Fruit fly (Drosophila melanogaster): ENCODE data around the gene CG10561.

Gene CG10561

dm6 chr2L:19064706-19065105 is 49.5 kb upstream of the CG10561 start, which contains the start of gene CG17343 (continued):
- TF ChIP-seq tap (tag; optimal IDR thresholded peaks at IDR 0.05): no peak
- TF ChIP-seq Scr (GFP tag; IDR thresholded peaks at IDR 0.05; ENCODE audit: partially characterized antibody): peak; percentile 83
- peak; percentile 90 for TF ChIP-seq vnd (GFP tag; IDR thresholded peaks at IDR 0.05; ENCODE audit: partially characterized antibody)
- peak; percentile 87 for TF ChIP-seq CG13287 (GFP tag; IDR thresholded peaks at IDR 0.05; ENCODE audit: partially characterized antibody)
- TF ChIP-seq bbx (GFP tag; IDR thresholded peaks at IDR 0.05; ENCODE audit: partially characterized antibody): peak; percentile 95
- no peak for TF ChIP-seq PHDP (tag; optimal IDR thresholded peaks at IDR 0.05)
- no peak for TF ChIP-seq CG3838 (GFP tag; optimal IDR thresholded peaks at IDR 0.05)
- peak; percentile 46; the same call in 2 of the 3 replicates for TF ChIP-seq row (GFP tag; IDR thresholded peaks at IDR 0.05)
- no peak for TF ChIP-seq Pdp1 (GFP tag; optimal IDR thresholded peaks at IDR 0.05)
- peak; percentile 54 for TF ChIP-seq grn (GFP tag; optimal IDR thresholded peaks at IDR 0.05)
- TF ChIP-seq CG16813 (GFP tag; IDR thresholded peaks at IDR 0.05; ENCODE audit: partially characterized antibody): peak; percentile 87
- TF ChIP-seq Opbp (GFP tag; IDR thresholded peaks at IDR 0.05; ENCODE audit: partially characterized antibody): peak; percentile 91; the same call in 2 of the 3 replicates
- peak; percentile 94 for TF ChIP-seq CG14860 (GFP tag; IDR thresholded peaks at IDR 0.05; ENCODE audit: partially characterized antibody)
- peak; percentile 93; the same call in 3 of the 4 replicates for TF ChIP-seq chinmo (GFP tag; IDR thresholded peaks at IDR 0.05; ENCODE audit: partially characterized antibody)
- TF ChIP-seq YL-1 (GFP tag; optimal IDR thresholded peaks at IDR 0.05): peak; percentile 74
- TF ChIP-seq CG13624 (GFP tag; optimal IDR thresholded peaks at IDR 0.05): no peak
- TF ChIP-seq p53 (GFP tag; optimal IDR thresholded peaks at IDR 0.05): no peak
- TF ChIP-seq Dad (GFP tag; optimal IDR thresholded peaks at IDR 0.05): no peak
- no peak for TF ChIP-seq Abd-B (GFP tag; optimal IDR thresholded peaks at IDR 0.05)
- TF ChIP-seq CG17359 (tag; optimal IDR thresholded peaks at IDR 0.05): no peak
- no peak for TF ChIP-seq cwo (GFP tag; optimal IDR thresholded peaks at IDR 0.05)
- peak; percentile 44 for TF ChIP-seq pzg (GFP tag; optimal IDR thresholded peaks at IDR 0.05)
- TF ChIP-seq Med (GFP tag): peak; percentile 40
- no peak for TF ChIP-seq Drgx (GFP tag; IDR thresholded peaks at IDR 0.05)
- TF ChIP-seq CG30020 (tag; optimal IDR thresholded peaks at IDR 0.05): peak; percentile 5
- TF ChIP-seq Hmr (GFP tag; optimal IDR thresholded peaks at IDR 0.05): no peak
- peak; percentile 79 for TF ChIP-seq hbn (GFP tag; IDR thresholded peaks at IDR 0.05; ENCODE audit: partially characterized antibody)
- TF ChIP-seq CG12659 (GFP tag; optimal IDR thresholded peaks at IDR 0.05): peak; percentile 41
- TF ChIP-seq CG7839 (tag; optimal IDR thresholded peaks at IDR 0.05): no peak
- TF ChIP-seq ase (GFP tag; IDR thresholded peaks at IDR 0.05): no peak
- TF ChIP-seq CG1647 (GFP tag; optimal IDR thresholded peaks at IDR 0.05): no peak
- peak; percentile 21; the same call in 1 of the 2 replicates for TF ChIP-seq onecut (GFP tag; IDR thresholded peaks at IDR 0.05)
- peak; percentile 13 for TF ChIP-seq CG15514 (GFP tag; optimal IDR thresholded peaks at IDR 0.05)
- TF ChIP-seq ci (GFP tag; IDR thresholded peaks at IDR 0.05): peak; percentile 21; the same call in 1 of the 3 replicates
- peak; percentile 33 for TF ChIP-seq Myb (GFP tag; optimal IDR thresholded peaks at IDR 0.05)
- peak; percentile 6 for TF ChIP-seq sens (GFP tag)
- TF ChIP-seq emc (GFP tag; optimal IDR thresholded peaks at IDR 0.05): no peak
- peak; percentile 91 for TF ChIP-seq Bgb (GFP tag; IDR thresholded peaks at IDR 0.05; ENCODE audit: partially characterized antibody)
- TF ChIP-seq CG4617 (GFP tag; optimal IDR thresholded peaks at IDR 0.05; ENCODE audit: borderline replicate concordance): peak; percentile 41
- TF ChIP-seq mld (GFP tag; IDR thresholded peaks at IDR 0.05; ENCODE audit: partially characterized antibody): peak; percentile 98
- TF ChIP-seq E2f2 (GFP tag; IDR thresholded peaks at IDR 0.05): peak; percentile 53
- peak; percentile 83 for TF ChIP-seq Dll (GFP tag; IDR thresholded peaks at IDR 0.05; ENCODE audit: partially characterized antibody)
- TF ChIP-seq CG7928 (GFP tag; optimal IDR thresholded peaks at IDR 0.05): peak; percentile 81
- TF ChIP-seq Dp (GFP tag; optimal IDR thresholded peaks at IDR 0.05): peak; percentile 36
- TF ChIP-seq CG8290 (GFP tag; optimal IDR thresholded peaks at IDR 0.05): no peak
- TF ChIP-seq CG8290 (tag; optimal IDR thresholded peaks at IDR 0.05): no peak
- peak; percentile 98 for TF ChIP-seq nerfin-2 (GFP tag; IDR thresholded peaks at IDR 0.05; ENCODE audit: partially characterized antibody)
- no peak for TF ChIP-seq Usf (GFP tag; optimal IDR thresholded peaks at IDR 0.05)
- no peak for TF ChIP-seq Awh (GFP tag; IDR thresholded peaks at IDR 0.05)

All from whole organism, embryonic.